Worm (Caenorhabditis elegans) whole organism, early embryonic: ENCODE results near the gene arrd-25.

Source experiments
- ama-1 ChIP-seq: fragments of 150-350 bp; optimal IDR thresholded peaks from 2 replicates; lab custom pipeline; 2014
- ets-7 ChIP-seq: sonication (generic microtip); optimal IDR thresholded peaks from 2 replicates; lab custom pipeline; 2016; ENCODE audit warnings: missing genotype, missing genetic modification characterization, missing compliant biosample characterization
- flt-1 ChIP-seq: fragments of 200-800 bp; sonication (Bioruptor generic); IDR thresholded peaks from 2 replicates; pipeline ENCODE4 v1.3.6; 2022; ENCODE audit warnings: missing genetic modification characterization, missing compliant biosample characterization
- hmbx-1 ChIP-seq: sonication (generic microtip); optimal IDR thresholded peaks from 2 replicates; lab custom pipeline; 2016; ENCODE audit warnings: mild to moderate bottlenecking, missing genetic modification characterization, missing compliant biosample characterization
- hnd-1 ChIP-seq: sonication (generic microtip); optimal IDR thresholded peaks from 2 replicates; lab custom pipeline; 2016; ENCODE audit warnings: missing genetic modification characterization, missing compliant biosample characterization
- scrt-1 ChIP-seq: fragments of 200-800 bp; sonication (Bioruptor generic); IDR thresholded peaks from 2 replicates; pipeline ENCODE4 v1.3.6; 2022; ENCODE audit warnings: missing genetic modification characterization, missing compliant biosample characterization
- sea-1 ChIP-seq: fragments of 200-800 bp; sonication (Bioruptor generic); conservative IDR thresholded peaks from 2 replicates; pipeline ENCODE4 v1.3.6; 2022; ENCODE audit warnings: missing genetic modification characterization, missing compliant biosample characterization
- tbx-11 ChIP-seq: fragments of 200-800 bp; sonication (Bioruptor generic); IDR thresholded peaks from 2 replicates; pipeline ENCODE4 v1.3.6; 2022; ENCODE audit warnings: missing genetic modification characterization, missing compliant biosample characterization

DNA sequence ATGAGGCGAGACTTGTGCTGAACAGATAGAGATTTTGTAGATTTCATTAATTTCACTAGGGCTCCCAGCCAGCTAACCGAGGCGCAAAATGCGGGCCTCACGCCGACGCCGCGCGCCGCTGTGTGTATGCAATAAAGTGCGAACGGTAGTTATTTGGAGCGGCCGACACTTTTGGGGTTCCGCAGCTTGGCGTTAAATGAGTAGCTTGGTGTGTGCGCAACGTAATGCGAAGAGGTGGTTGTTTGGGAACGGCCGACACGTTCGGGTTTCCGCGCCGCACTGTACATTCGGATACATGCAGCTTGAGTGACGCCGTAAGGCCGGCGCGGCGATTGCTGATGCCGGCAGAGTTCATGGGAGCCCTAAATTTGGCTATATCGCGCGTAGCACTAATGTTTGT lies 25.5 kb upstream of the arrd-25 start:
- TF ChIP-seq ama-1 (lab: Kevin White, UChicago) (no peak), ets-7 (tag; lab: Kevin White, UChicago) (no peak), sea-1 (GFP tag; lab: Robert Waterston, UW) (no peak), tbx-11 (GFP tag; lab: Robert Waterston, UW) (no peak), scrt-1 (GFP tag; lab: Robert Waterston, UW) (no peak), flt-1 (no peak), hmbx-1 (tag; lab: Kevin White, UChicago) (no peak), hnd-1 (no peak)
